Worm (Caenorhabditis elegans) whole organism, late embryonic: ENCODE measurements around the gene zig-13.
"Not testable (repeated sequence)": the region's sequence is repeated elsewhere in the genome, so short reads cannot be mapped to it uniquely, and the experiment has no call there.

ENCODE experiments used
- T23F11.4 ChIP-seq: fragments of 200-800 bp; sonication (Bioruptor generic); optimal IDR thresholded peaks from 2 replicates; lab custom pipeline; 2018; ENCODE audit warnings: mild to moderate bottlenecking, missing genetic modification characterization, missing compliant biosample characterization
- ama-1 ChIP-seq: fragments of 150-350 bp; optimal IDR thresholded peaks from 2 replicates; lab custom pipeline; 2014
- ceh-14 ChIP-seq: sonication (generic microtip); optimal IDR thresholded peaks from 2 replicates; lab custom pipeline; 2016; ENCODE audit warnings: missing genotype, missing genetic modification characterization, missing compliant biosample characterization
- ceh-2 ChIP-seq: sonication (generic microtip); optimal IDR thresholded peaks from 2 replicates; lab custom pipeline; 2016; ENCODE audit warnings: missing genotype, missing genetic modification characterization, missing compliant biosample characterization
- ceh-24 ChIP-seq: sonication (generic microtip); optimal IDR thresholded peaks from 2 replicates; lab custom pipeline; 2016; ENCODE audit warnings: mild to moderate bottlenecking, missing genetic modification characterization, missing compliant biosample characterization
- ceh-30 ChIP-seq: fragments of 150-350 bp; optimal IDR thresholded peaks from 2 replicates; lab custom pipeline; 2014; ENCODE audit warnings: missing biosample characterization, missing genetic modification characterization
- ceh-45 ChIP-seq: fragments of 200-800 bp; sonication (Bioruptor generic); IDR thresholded peaks from 2 replicates; pipeline ENCODE4 v1.3.6; 2022; ENCODE audit warnings: missing genetic modification reagents, missing genetic modification characterization, missing compliant biosample characterization
- ceh-48 ChIP-seq: sonication (generic microtip); optimal IDR thresholded peaks from 2 replicates; lab custom pipeline; 2016; ENCODE audit warnings: missing genetic modification characterization, inconsistent platforms, missing compliant biosample characterization
- ceh-9 ChIP-seq: sonication (generic microtip); optimal IDR thresholded peaks from 2 replicates; lab custom pipeline; 2016; ENCODE audit warnings: mild to moderate bottlenecking, missing genetic modification characterization, inconsistent platforms, missing compliant biosample characterization
- che-1 ChIP-seq: sonication (generic microtip); optimal IDR thresholded peaks from 2 replicates; lab custom pipeline; 2016; ENCODE audit warnings: mild to moderate bottlenecking, missing genetic modification characterization, missing compliant biosample characterization
- dve-1 ChIP-seq: sonication (generic microtip); optimal IDR thresholded peaks from 2 replicates; lab custom pipeline; 2017; ENCODE audit warnings: antibody characterized with exemption, mild to moderate bottlenecking, missing genetic modification characterization, missing compliant biosample characterization
- elt-4 ChIP-seq: sonication (generic microtip); optimal IDR thresholded peaks from 2 replicates; lab custom pipeline; 2016; ENCODE audit warnings: missing genetic modification characterization, missing compliant biosample characterization
- fax-1 ChIP-seq: sonication (generic microtip); optimal IDR thresholded peaks from 2 replicates; lab custom pipeline; 2016; ENCODE audit warnings: missing genotype, missing genetic modification characterization, missing compliant biosample characterization
- fkh-6 ChIP-seq: sonication (generic microtip); optimal IDR thresholded peaks from 2 replicates; lab custom pipeline; 2016; ENCODE audit warnings: missing genetic modification characterization, missing compliant biosample characterization
- gmeb-2 ChIP-seq: sonication (generic microtip); optimal IDR thresholded peaks from 2 replicates; lab custom pipeline; 2016; ENCODE audit warnings: missing genetic modification characterization, inconsistent platforms, missing compliant biosample characterization
- hlh-13 ChIP-seq: fragments of 200-800 bp; sonication (Bioruptor generic); optimal IDR thresholded peaks from 2 replicates; lab custom pipeline; 2018; ENCODE audit warnings: mild to moderate bottlenecking, missing genetic modification characterization, missing compliant biosample characterization
- hlh-6 ChIP-seq: sonication (generic microtip); optimal IDR thresholded peaks from 2 replicates; lab custom pipeline; 2016; ENCODE audit warnings: missing genotype, missing genetic modification characterization, missing compliant biosample characterization
- lin-11 ChIP-seq: fragments of 200-800 bp; sonication (Bioruptor generic); optimal IDR thresholded peaks from 2 replicates; lab custom pipeline; 2018; ENCODE audit warnings: mild to moderate bottlenecking, missing genetic modification characterization, missing compliant biosample characterization
- mec-3 ChIP-seq: sonication (generic microtip); optimal IDR thresholded peaks from 2 replicates; lab custom pipeline; 2016; ENCODE audit warnings: borderline replicate concordance, missing genetic modification characterization, missing compliant biosample characterization
- nfya-1 ChIP-seq: sonication (generic microtip); optimal IDR thresholded peaks from 2 replicates; lab custom pipeline; 2017; ENCODE audit warnings: missing genetic modification characterization, mild to moderate bottlenecking, missing compliant biosample characterization, antibody characterized with exemption, moderate library complexity
- nhr-11 ChIP-seq: fragments of 150-350 bp; optimal IDR thresholded peaks from 2 replicates; lab custom pipeline; 2014; ENCODE audit warnings: missing biosample characterization, missing genetic modification characterization
- nhr-232 ChIP-seq: sonication (generic microtip); optimal IDR thresholded peaks from 2 replicates; lab custom pipeline; 2016; ENCODE audit warnings: missing genetic modification characterization, missing compliant biosample characterization
- npax-4 ChIP-seq: sonication (generic microtip); optimal IDR thresholded peaks from 2 replicates; lab custom pipeline; 2016; ENCODE audit warnings: missing genetic modification characterization, missing compliant biosample characterization
- pag-3 ChIP-seq: sonication (generic microtip); optimal IDR thresholded peaks from 2 replicates; lab custom pipeline; 2016; ENCODE audit warnings: missing compliant biosample characterization, missing genetic modification characterization, borderline replicate concordance
- pat-9 ChIP-seq: fragments of 200-800 bp; sonication (Bioruptor generic); optimal IDR thresholded peaks from 2 replicates; lab custom pipeline; 2018; ENCODE audit warnings: mild to moderate bottlenecking, missing genetic modification characterization, moderate library complexity, missing compliant biosample characterization
- pha-2 ChIP-seq: sonication (generic microtip); optimal IDR thresholded peaks from 2 replicates; lab custom pipeline; 2017; ENCODE audit warnings: mild to moderate bottlenecking, missing genetic modification characterization, missing compliant biosample characterization
- pqm-1 ChIP-seq: sonication (generic microtip); optimal IDR thresholded peaks from 2 replicates; lab custom pipeline; 2016; ENCODE audit warnings: missing genetic modification characterization, missing compliant biosample characterization
- ref-2 ChIP-seq: sonication (generic microtip); optimal IDR thresholded peaks from 2 replicates; lab custom pipeline; 2016; ENCODE audit warnings: missing genetic modification characterization, missing compliant biosample characterization
- sdc-2 ChIP-seq: sonication (generic microtip); optimal IDR thresholded peaks from 2 replicates; lab custom pipeline; 2016; ENCODE audit warnings: missing genotype, missing genetic modification characterization, missing compliant biosample characterization
- sox-4 ChIP-seq: sonication (generic microtip); optimal IDR thresholded peaks from 2 replicates; lab custom pipeline; 2017; ENCODE audit warnings: mild to moderate bottlenecking, missing genetic modification characterization, inconsistent platforms, missing compliant biosample characterization
- tbx-2 ChIP-seq: sonication (generic microtip); optimal IDR thresholded peaks from 2 replicates; lab custom pipeline; 2016; ENCODE audit warnings: missing genetic modification characterization, missing compliant biosample characterization
- ttx-3 ChIP-seq: sonication (generic microtip); optimal IDR thresholded peaks from 2 replicates; lab custom pipeline; 2016; ENCODE audit warnings: missing genetic modification reagents, missing genetic modification characterization, missing compliant biosample characterization
- unc-3 ChIP-seq, 2 experiments: fragments of 200-800 bp in 1 of 2; sonication (Bioruptor generic) in 1 of 2; sonication (generic microtip) in 1 of 2; conservative IDR thresholded peaks in 1 of 2; optimal IDR thresholded peaks in 1 of 2; 2 replicates each; pipeline versions ENCODE4 v1.3.6 to Lab custom; 2016 to 2022; ENCODE audit warnings: missing compliant biosample characterization in 2 of 2, missing genetic modification characterization in 2 of 2, missing genetic modification reagents in 1 of 2
- unc-42 ChIP-seq: sonication (generic microtip); optimal IDR thresholded peaks from 2 replicates; lab custom pipeline; 2016; ENCODE audit warnings: missing genotype, missing genetic modification characterization, missing compliant biosample characterization
- unc-55 ChIP-seq: sonication (generic microtip); optimal IDR thresholded peaks from 2 replicates; lab custom pipeline; 2017; ENCODE audit warnings: missing biosample characterization, missing genetic modification reagents, missing genetic modification characterization
- unc-86 ChIP-seq: sonication (generic microtip); optimal IDR thresholded peaks from 2 replicates; lab custom pipeline; 2016; ENCODE audit warnings: missing genetic modification characterization, missing compliant biosample characterization
- zip-5 ChIP-seq: sonication (generic microtip); optimal IDR thresholded peaks from 2 replicates; lab custom pipeline; 2016; ENCODE audit warnings: missing genetic modification characterization, missing compliant biosample characterization
- ztf-16 ChIP-seq: sonication (generic microtip); optimal IDR thresholded peaks from 2 replicates; lab custom pipeline; 2017; ENCODE audit warnings: missing genetic modification characterization, missing compliant biosample characterization

The zig-13 gene

DNA sequence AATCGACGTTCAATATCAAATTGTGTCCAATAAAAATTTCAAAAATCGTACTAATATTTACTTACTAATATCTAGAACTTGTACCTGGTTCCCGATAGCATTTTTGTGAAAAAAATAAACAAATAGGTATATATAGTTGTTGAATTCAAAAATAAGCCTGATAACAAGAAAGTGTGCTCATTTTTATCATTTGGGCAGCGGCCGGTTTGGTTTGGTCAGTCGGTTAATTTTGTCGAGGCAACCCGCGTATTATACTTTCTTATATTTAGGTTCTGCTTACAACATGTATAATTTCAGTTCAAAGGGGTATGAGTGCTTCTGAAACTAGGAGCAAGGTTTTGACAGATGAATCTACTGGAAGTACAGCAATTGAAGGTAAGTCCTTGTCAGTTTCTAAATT, 25.9 kb downstream of the zig-13 start, which contains the start of the genes nhr-280 and C29F9.2:
Gene nhr-280, minus strand, starts transcription at position 101 of the 400 bp plus-strand sequence.
Gene C29F9.2, plus strand, starts transcription at position 298 of the 400 bp plus-strand sequence.
- TF ChIP-seq pag-3, result no peak
- no peak for TF ChIP-seq unc-86 (tag; lab: Kevin White, UChicago)
- TF ChIP-seq sdc-2 (tag; lab: Kevin White, UChicago), result no peak
- TF ChIP-seq ztf-16 (tag; lab: Kevin White, UChicago), result no peak
- TF ChIP-seq ama-1 (lab: Kevin White, UChicago), result no peak
- TF ChIP-seq nhr-11 (tag; lab: Kevin White, UChicago), result no peak
- TF ChIP-seq pqm-1 (tag; lab: Kevin White, UChicago), result no peak
- TF ChIP-seq hlh-6 (tag; lab: Kevin White, UChicago), result no peak
- no peak for TF ChIP-seq tbx-2 (tag; lab: Kevin White, UChicago)
- TF ChIP-seq lin-11, result no peak
- TF ChIP-seq fax-1 (tag; lab: Kevin White, UChicago), result no peak
- no peak for TF ChIP-seq ceh-9 (tag; lab: Kevin White, UChicago)
- TF ChIP-seq, all 69 proteins: peak for 0

DNA sequence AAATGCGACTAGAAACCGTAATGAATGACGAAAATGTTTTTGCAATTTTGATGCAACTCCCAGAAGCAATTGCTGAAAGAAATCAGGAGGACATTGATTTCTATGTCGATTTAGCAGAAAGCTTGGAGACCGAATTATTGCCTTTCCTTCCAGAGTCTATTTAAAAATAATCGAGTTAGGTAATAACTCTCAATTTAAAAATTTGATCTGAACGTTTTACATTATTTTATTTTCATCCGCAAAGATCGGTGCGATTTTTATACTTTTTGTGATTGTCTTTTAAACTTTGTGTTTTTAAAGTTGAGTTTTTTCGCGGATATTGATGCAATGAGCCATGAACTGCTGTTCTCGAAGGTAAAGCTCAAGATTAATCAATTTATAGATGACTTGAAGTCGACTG, 32.1 kb downstream of the zig-13 start, which contains the start of gene pals-23:
Gene pals-23, plus strand, starts transcription at position 301 of the 400 bp plus-strand sequence.
- no peak for TF ChIP-seq pat-9 (tag; lab: Kevin White, UChicago)
- no peak for TF ChIP-seq hlh-6 (tag; lab: Kevin White, UChicago)
- no peak for TF ChIP-seq ceh-45 (GFP tag; lab: Robert Waterston, UW)
- no peak for TF ChIP-seq ceh-14
- no peak for TF ChIP-seq gmeb-2
- TF ChIP-seq unc-55 (GFP tag; lab: Kevin White, UChicago), result no peak
- no peak for TF ChIP-seq zip-5
- no peak for TF ChIP-seq hlh-13
- no peak for TF ChIP-seq pag-3
- no peak for TF ChIP-seq unc-42 (tag; lab: Kevin White, UChicago)
- TF ChIP-seq elt-4, result no peak
- TF ChIP-seq fax-1 (tag; lab: Kevin White, UChicago), result no peak
- no peak for TF ChIP-seq nfya-1 (tag; lab: Kevin White, UChicago)
- TF ChIP-seq ttx-3 (tag; lab: Kevin White, UChicago), result no peak

ce11 chrIII:121983-122449, 34.5 kb downstream of the zig-13 start, which contains the start of gene C29F9.12:
Gene C29F9.12 (minus strand): TSS chrIII:122033.
- not testable (repeated sequence) for TF ChIP-seq mec-3, pha-2, che-1 (tag; lab: Kevin White, UChicago)

ce11 chrIII:120199-120598, 36.3 kb downstream of the zig-13 start, which contains the start of gene pals-24:
Gene pals-24 (plus strand): TSS chrIII:120435.
- TF ChIP-seq npax-4 (tag; lab: Kevin White, UChicago) (no peak), nhr-232 (tag; lab: Kevin White, UChicago) (no peak), unc-3 (GFP tag; conservative IDR thresholded peaks at IDR 0.05; lab: Robert Waterston, UW) (no peak), unc-3 (tag; optimal IDR thresholded peaks at IDR 0.05; lab: Kevin White, UChicago) (no peak), ceh-45 (GFP tag; lab: Robert Waterston, UW) (no peak), ceh-48 (tag; lab: Kevin White, UChicago) (no peak), dve-1 (tag; lab: Kevin White, UChicago) (no peak), tbx-2 (tag; lab: Kevin White, UChicago) (no peak), T23F11.4 (no peak), ztf-16 (tag; lab: Kevin White, UChicago) (no peak)

DNA sequence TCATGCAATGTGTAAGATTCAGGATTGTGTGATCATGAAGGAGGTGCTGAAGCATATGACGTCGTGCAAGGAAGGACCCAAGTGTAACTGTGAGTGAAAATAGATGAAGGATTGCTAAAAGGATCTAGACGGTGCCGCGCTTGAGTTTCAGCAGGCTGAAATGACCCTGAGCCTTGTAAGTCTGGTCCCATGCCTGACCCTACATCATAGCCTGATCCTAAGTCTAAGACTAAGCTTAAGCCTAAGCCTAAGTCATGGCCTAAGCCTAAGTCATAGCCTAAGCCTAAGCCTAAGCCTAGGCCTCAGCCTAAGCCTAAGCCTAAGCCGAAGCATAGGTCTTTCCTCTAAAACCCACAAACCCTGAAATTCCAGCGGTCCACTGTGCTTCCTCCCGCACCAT, 38.7 kb downstream of the zig-13 start:
- no peak for TF ChIP-seq hlh-6 (tag; lab: Kevin White, UChicago)
- TF ChIP-seq ceh-48 (tag; lab: Kevin White, UChicago), result no peak
- no peak for TF ChIP-seq ceh-24
- no peak for TF ChIP-seq ceh-30
- TF ChIP-seq fkh-6 (tag; lab: Kevin White, UChicago), result no peak
- no peak for TF ChIP-seq lin-11
- no peak for TF ChIP-seq ref-2 (tag; lab: Kevin White, UChicago)
- no peak for TF ChIP-seq unc-55 (GFP tag; lab: Kevin White, UChicago)
- TF ChIP-seq ceh-2, result no peak
- no peak for TF ChIP-seq sox-4
- TF ChIP-seq unc-42 (tag; lab: Kevin White, UChicago), result no peak
- TF ChIP-seq, all 69 proteins: peak for 0
